Fruit fly (Drosophila melanogaster) whole organism, prepupa: ENCODE data around the gene Rbp1-like.
A peak's percentile ranks its signal among the peaks of the same experiment; 100 is the strongest.

Experiments
- CG10631 ChIP-seq: fragments of 200-800 bp; sonication (Bioruptor generic); optimal IDR thresholded peaks from 2 replicates; lab custom pipeline; 2016; ENCODE audit warnings: missing biosample characterization, missing genetic modification characterization
- CG15336 ChIP-seq: fragments of 200-800 bp; sonication (Bioruptor generic); IDR thresholded peaks from 2 replicates; pipeline ENCODE4 v1.3.6; 2022; ENCODE audit warnings: missing biosample characterization, missing genetic modification characterization
- CG3032 ChIP-seq: fragments of 200-800 bp; optimal IDR thresholded peaks from 2 replicates; lab custom pipeline; 2019; ENCODE audit warnings: missing biosample characterization, mild to moderate bottlenecking, missing genetic modification characterization, moderate library complexity
- CG3919 ChIP-seq: fragments of 200-800 bp; sonication (Bioruptor generic); optimal IDR thresholded peaks from 3 replicates; lab custom pipeline; 2016; ENCODE audit warnings: missing biosample characterization, missing genetic modification characterization
- CG6163 ChIP-seq: fragments of 200-800 bp; sonication (Bioruptor generic); IDR thresholded peaks from 3 replicates; pipeline ENCODE4 v1.3.6; 2022; ENCODE audit warnings: missing biosample characterization, missing genetic modification characterization
- CG6854 ChIP-seq: fragments of 200-800 bp; sonication (Bioruptor generic); optimal IDR thresholded peaks from 2 replicates; lab custom pipeline; 2017; ENCODE audit warnings: missing biosample characterization, mild to moderate bottlenecking, missing genetic modification characterization
- CG7368 ChIP-seq: fragments of 200-800 bp; sonication (Bioruptor generic); optimal IDR thresholded peaks from 3 replicates; lab custom pipeline; 2016; ENCODE audit warnings: missing biosample characterization, missing genetic modification characterization
- CG8119 ChIP-seq: fragments of 200-800 bp; sonication (Bioruptor generic); IDR thresholded peaks from 3 replicates; pipeline ENCODE4 v1.3.6; 2022; ENCODE audit warnings: missing biosample characterization, missing genetic modification characterization
- Ets96B ChIP-seq: fragments of 200-800 bp; optimal IDR thresholded peaks from 2 replicates; lab custom pipeline; 2019; ENCODE audit warnings: missing biosample characterization, mild to moderate bottlenecking, missing genetic modification characterization, moderate library complexity
- Met ChIP-seq: fragments of 200-800 bp; sonication (Bioruptor generic); optimal IDR thresholded peaks from 3 replicates; lab custom pipeline; 2016; ENCODE audit warnings: missing biosample characterization, missing genetic modification characterization
- OdsH ChIP-seq: fragments of 200-800 bp; sonication (Bioruptor generic); optimal IDR thresholded peaks from 3 replicates; lab custom pipeline; 2016; ENCODE audit warnings: missing biosample characterization, missing genetic modification characterization
- cyc ChIP-seq: fragments of 200-800 bp; sonication (Bioruptor generic); optimal IDR thresholded peaks from 3 replicates; lab custom pipeline; 2016; ENCODE audit warnings: missing biosample characterization, missing genetic modification characterization
- fd85E ChIP-seq: fragments of 200-800 bp; sonication (Bioruptor generic); optimal IDR thresholded peaks from 3 replicates; lab custom pipeline; 2016; ENCODE audit warnings: missing biosample characterization, missing genetic modification characterization
- ss ChIP-seq, 2 experiments: fragments of 200-800 bp; sonication (Bioruptor generic); optimal IDR thresholded peaks; 2 replicates in 1 of 2; 3 replicates in 1 of 2; lab custom pipeline; 2017 to 2018; ENCODE audit warnings: mild to moderate bottlenecking in 2 of 2, missing biosample characterization in 2 of 2, missing genetic modification characterization in 2 of 2, moderate library complexity in 1 of 2

- TF ChIP-seq CG3032 (tag; lab: Kevin White, UChicago) (peak; percentile 74), OdsH (GFP tag; lab: Kevin White, UChicago) (peak; percentile 59), CG6163 (peak; percentile 84), CG3919 (GFP tag; lab: Kevin White, UChicago) (peak; percentile 45), Met (GFP tag; lab: Kevin White, UChicago) (peak; percentile 27), Ets96B (tag; lab: Kevin White, UChicago) (peak; percentile 74), CG6854 (GFP tag; lab: Kevin White, UChicago) (no peak), CG7368 (GFP tag; lab: Kevin White, UChicago) (peak; percentile 25), CG10631 (GFP tag; lab: Kevin White, UChicago) (peak; percentile 74), CG15336 (peak; percentile 89), fd85E (GFP tag; lab: Kevin White, UChicago) (no peak), CG8119 (GFP tag; lab: Robert Waterston, UW) (peak; percentile 85), cyc (GFP tag; lab: Kevin White, UChicago) (peak; percentile 20), ss (GFP tag; optimal IDR thresholded peaks at IDR 0.05; lab: Kevin White, UChicago) (peak; percentile 38 to 60)
These were observed 5.9 kb upstream of the Rbp1-like start for dm6 chrX:13390465-13391173.
